Fruit fly (Drosophila melanogaster) whole organism, embryonic: ENCODE measurements around the gene CG32483.

ENCODE experiments used
- Adf1 ChIP-seq: fragments of 200-800 bp; sonication (Bioruptor generic); IDR thresholded peaks from 2 replicates; pipeline ENCODE4 v1.3.6; 2022; ENCODE audit warnings: missing biosample characterization, missing genetic modification characterization
- Atf-2 ChIP-seq: fragments of 200-800 bp; sonication (Bioruptor generic); optimal IDR thresholded peaks from 2 replicates; lab custom pipeline; 2016; ENCODE audit warnings: missing biosample characterization, missing genetic modification characterization
- Atf6 ChIP-seq: fragments of 200-800 bp; sonication (Bioruptor generic); IDR thresholded peaks from 2 replicates; pipeline ENCODE4 v1.3.6; 2022; ENCODE audit warnings: missing biosample characterization, missing genetic modification characterization
- CG10274 ChIP-seq: fragments of 200-800 bp; sonication (Bioruptor generic); optimal IDR thresholded peaks from 3 replicates; lab custom pipeline; 2017; ENCODE audit warnings: missing biosample characterization, mild to moderate bottlenecking, missing genetic modification characterization
- CG10321 ChIP-seq: fragments of 200-800 bp; sonication (Bioruptor generic); IDR thresholded peaks from 2 replicates; pipeline ENCODE4 v1.3.6; 2022; ENCODE audit warnings: missing biosample characterization, missing genetic modification characterization
- CG11456 ChIP-seq: fragments of 200-800 bp; sonication (Bioruptor generic); IDR thresholded peaks from 3 replicates; pipeline ENCODE4 v1.3.6; 2022; ENCODE audit warnings: missing biosample characterization, missing genetic modification characterization
- CG11504 ChIP-seq: fragments of 200-800 bp; sonication (Bioruptor generic); optimal IDR thresholded peaks from 3 replicates; lab custom pipeline; 2019; ENCODE audit warnings: missing biosample characterization, mild to moderate bottlenecking, missing genetic modification characterization, moderate library complexity
- CG12391 ChIP-seq: fragments of 200-800 bp; sonication (Bioruptor generic); optimal IDR thresholded peaks from 3 replicates; lab custom pipeline; 2018; ENCODE audit warnings: missing biosample characterization, mild to moderate bottlenecking, missing genetic modification characterization, moderate library complexity
- CG12769 ChIP-seq: fragments of 200-800 bp; sonication (Bioruptor generic); optimal IDR thresholded peaks from 2 replicates; lab custom pipeline; 2019; ENCODE audit warnings: missing biosample characterization, mild to moderate bottlenecking, missing genetic modification characterization, moderate library complexity
- CG13296 ChIP-seq: fragments of 200-800 bp; sonication (Bioruptor generic); optimal IDR thresholded peaks from 3 replicates; lab custom pipeline; 2018; ENCODE audit warnings: missing biosample characterization, mild to moderate bottlenecking, missing genetic modification characterization
- CG13775 ChIP-seq: fragments of 200-800 bp; sonication (Bioruptor generic); optimal IDR thresholded peaks from 3 replicates; lab custom pipeline; 2017; ENCODE audit warnings: missing biosample characterization, mild to moderate bottlenecking, missing genetic modification characterization
- CG14667 ChIP-seq: fragments of 200-800 bp; sonication (Bioruptor generic); IDR thresholded peaks from 2 replicates; pipeline ENCODE4 v1.3.6; 2022; ENCODE audit warnings: missing biosample characterization, missing genetic modification characterization
- CG15479 ChIP-seq: fragments of 200-800 bp; sonication (Bioruptor generic); optimal IDR thresholded peaks from 3 replicates; lab custom pipeline; 2019; ENCODE audit warnings: missing biosample characterization, mild to moderate bottlenecking, missing genetic modification characterization, moderate library complexity
- CG1647 ChIP-seq: fragments of 200-800 bp; sonication (Bioruptor generic); optimal IDR thresholded peaks from 3 replicates; lab custom pipeline; 2016; ENCODE audit warnings: missing biosample characterization, missing genetic modification characterization
- CG1832 ChIP-seq: fragments of 200-800 bp; sonication (Bioruptor generic); optimal IDR thresholded peaks from 2 replicates; lab custom pipeline; 2017; ENCODE audit warnings: missing biosample characterization, mild to moderate bottlenecking, missing genetic modification characterization, inconsistent platforms
- CG18619 ChIP-seq: fragments of 200-800 bp; sonication (Bioruptor generic); optimal IDR thresholded peaks from 3 replicates; lab custom pipeline; 2017; ENCODE audit warnings: missing biosample characterization, mild to moderate bottlenecking, missing genetic modification characterization
- CG2199 ChIP-seq: fragments of 200-800 bp; sonication (Bioruptor generic); IDR thresholded peaks from 3 replicates; pipeline ENCODE4 v1.3.6; 2022; ENCODE audit warnings: missing biosample characterization, missing genetic modification characterization
- CG34224 ChIP-seq: fragments of 200-800 bp; sonication (Bioruptor generic); IDR thresholded peaks from 3 replicates; pipeline ENCODE4 v1.3.6; 2022; ENCODE audit warnings: missing biosample characterization, missing genetic modification characterization; ENCODE audit not compliant: partially characterized antibody
- CG7357 ChIP-seq: fragments of 200-800 bp; sonication (Bioruptor generic); IDR thresholded peaks from 3 replicates; pipeline ENCODE4 v1.3.6; 2022; ENCODE audit warnings: missing biosample characterization, missing genetic modification characterization
- CG7963 ChIP-seq: fragments of 200-800 bp; sonication (Bioruptor generic); IDR thresholded peaks from 3 replicates; pipeline ENCODE4 v1.3.6; 2022; ENCODE audit warnings: missing biosample characterization, missing genetic modification characterization; ENCODE audit not compliant: partially characterized antibody
- CG9609 ChIP-seq: fragments of 200-800 bp; sonication (Bioruptor generic); optimal IDR thresholded peaks from 3 replicates; lab custom pipeline; 2016; ENCODE audit warnings: missing biosample characterization, missing genetic modification characterization
- CG9797 ChIP-seq: fragments of 200-800 bp; sonication (Bioruptor generic); optimal IDR thresholded peaks from 3 replicates; lab custom pipeline; 2018; ENCODE audit warnings: missing biosample characterization, mild to moderate bottlenecking, missing genetic modification characterization
- Dek ChIP-seq: fragments of 200-800 bp; sonication (Bioruptor generic); optimal IDR thresholded peaks from 3 replicates; lab custom pipeline; 2019; ENCODE audit warnings: missing biosample characterization, mild to moderate bottlenecking, missing genetic modification characterization, moderate library complexity
- Dip3 ChIP-seq: fragments of 200-800 bp; sonication (Bioruptor generic); optimal IDR thresholded peaks from 3 replicates; lab custom pipeline; 2016; ENCODE audit warnings: missing biosample characterization, missing genetic modification characterization
- Gug ChIP-seq: fragments of 200-800 bp; sonication (Bioruptor generic); IDR thresholded peaks from 4 replicates; pipeline ENCODE4 v1.3.6; 2022; ENCODE audit warnings: missing biosample characterization, missing genetic modification characterization
- Hr39 ChIP-seq: fragments of >200 bp; optimal IDR thresholded peaks from 2 replicates; lab custom pipeline; 2017
- Hr51 ChIP-seq, 2 experiments: fragments of 200-800 bp; sonication (Bioruptor generic); optimal IDR thresholded peaks; 2 replicates in 1 of 2; 3 replicates in 1 of 2; lab custom pipeline; 2016 to 2018; ENCODE audit warnings: missing biosample characterization in 2 of 2, missing genetic modification characterization in 2 of 2, mild to moderate bottlenecking in 1 of 2, moderate library complexity in 1 of 2
- Hr78 ChIP-seq, 2 experiments: fragments of 200-800 bp in 1 of 2; fragments of >200 bp in 1 of 2; sonication (Bioruptor generic) in 1 of 2; optimal IDR thresholded peaks; 2 replicates each; lab custom pipeline; 2017 to 2019; ENCODE audit warnings: missing biosample characterization in 2 of 2, missing genetic modification characterization in 2 of 2, mild to moderate bottlenecking in 1 of 2, moderate library complexity in 1 of 2
- MESR4 ChIP-seq: fragments of 200-800 bp; sonication (Bioruptor generic); optimal IDR thresholded peaks from 2 replicates; lab custom pipeline; 2018; ENCODE audit warnings: missing biosample characterization, mild to moderate bottlenecking, missing genetic modification characterization, moderate library complexity
- Neu2 ChIP-seq: fragments of 200-800 bp; sonication (Bioruptor generic); optimal IDR thresholded peaks from 3 replicates; lab custom pipeline; 2016; ENCODE audit warnings: missing biosample characterization, missing genetic modification characterization, borderline replicate concordance
- Ptx1 ChIP-seq: fragments of 200-800 bp; sonication (Bioruptor generic); IDR thresholded peaks from 2 replicates; pipeline ENCODE4 v1.3.6; 2022; ENCODE audit warnings: missing biosample characterization, missing genetic modification characterization
- cg ChIP-seq: fragments of 200-800 bp; sonication (Bioruptor generic); optimal IDR thresholded peaks from 3 replicates; lab custom pipeline; 2019; ENCODE audit warnings: missing biosample characterization, mild to moderate bottlenecking, missing genetic modification characterization, moderate library complexity
- dan ChIP-seq: fragments of 200-800 bp; sonication (Bioruptor generic); IDR thresholded peaks from 2 replicates; pipeline ENCODE4 v1.3.6; 2022; ENCODE audit warnings: missing biosample characterization, missing genetic modification characterization
- danr ChIP-seq: fragments of 200-800 bp; sonication (Bioruptor generic); IDR thresholded peaks from 2 replicates; pipeline ENCODE4 v1.3.6; 2022; ENCODE audit warnings: missing biosample characterization, missing genetic modification characterization
- gem ChIP-seq: fragments of 200-800 bp; sonication (Bioruptor generic); optimal IDR thresholded peaks from 2 replicates; lab custom pipeline; 2019; ENCODE audit warnings: missing biosample characterization, mild to moderate bottlenecking, missing genetic modification characterization, moderate library complexity
- h ChIP-seq: fragments of >200 bp; optimal IDR thresholded peaks from 2 replicates; lab custom pipeline; 2017
- hkb ChIP-seq, 2 experiments: fragments of 200-800 bp in 1 of 2; fragments of >200 bp in 1 of 2; sonication (Bioruptor generic) in 1 of 2; IDR thresholded peaks in 1 of 2; optimal IDR thresholded peaks in 1 of 2; 2 replicates each; pipeline versions ENCODE4 v1.3.6 to Lab custom; 2017 to 2022; ENCODE audit warnings: missing biosample characterization in 1 of 2, missing genetic modification characterization in 1 of 2
- knrl ChIP-seq: fragments of 200-800 bp; sonication (Bioruptor generic); IDR thresholded peaks from 3 replicates; pipeline ENCODE4 v1.3.6; 2022; ENCODE audit warnings: missing biosample characterization, missing genetic modification characterization; ENCODE audit not compliant: partially characterized antibody
- lola ChIP-seq, 3 experiments: fragments of >200 bp in 2 of 3; fragments of 200-800 bp in 1 of 3; sonication (Bioruptor generic) in 1 of 3; optimal IDR thresholded peaks; 2 replicates each; lab custom pipeline; 2017 to 2019; ENCODE audit warnings: missing biosample characterization in 3 of 3, missing genetic modification characterization in 3 of 3, mild to moderate bottlenecking in 1 of 3, moderate library complexity in 1 of 3
- maf-S ChIP-seq: fragments of 200-800 bp; sonication (Bioruptor generic); optimal IDR thresholded peaks from 2 replicates; lab custom pipeline; 2016; ENCODE audit warnings: missing biosample characterization, missing genetic modification characterization
- org-1 ChIP-seq: fragments of 200-800 bp; sonication (Bioruptor generic); optimal IDR thresholded peaks from 2 replicates; lab custom pipeline; 2017; ENCODE audit warnings: missing biosample characterization, missing genetic modification characterization
- p53 ChIP-seq: fragments of 200-800 bp; sonication (Bioruptor generic); optimal IDR thresholded peaks from 2 replicates; lab custom pipeline; 2016; ENCODE audit warnings: missing biosample characterization, missing genetic modification characterization
- phol ChIP-seq: fragments of 200-800 bp; sonication (Bioruptor generic); optimal IDR thresholded peaks from 3 replicates; lab custom pipeline; 2018; ENCODE audit warnings: missing biosample characterization, mild to moderate bottlenecking, missing genetic modification characterization, moderate library complexity
- repo ChIP-seq: fragments of 200-800 bp; sonication (Bioruptor generic); optimal IDR thresholded peaks from 2 replicates; lab custom pipeline; 2016; ENCODE audit warnings: missing biosample characterization, missing genetic modification characterization
- salm ChIP-seq: fragments of 200-800 bp; sonication (Bioruptor generic); optimal IDR thresholded peaks from 2 replicates; lab custom pipeline; 2018; ENCODE audit warnings: missing biosample characterization, mild to moderate bottlenecking, missing genetic modification characterization
- sob ChIP-seq: fragments of 200-800 bp; sonication (Bioruptor generic); IDR thresholded peaks from 2 replicates; pipeline ENCODE4 v1.3.6; 2022; ENCODE audit warnings: missing biosample characterization, missing genetic modification characterization
- usp ChIP-seq: fragments of >200 bp; optimal IDR thresholded peaks from 2 replicates; lab custom pipeline; 2017; ENCODE audit warnings: missing biosample characterization, missing genetic modification characterization
- wek ChIP-seq: fragments of 200-800 bp; sonication (Bioruptor generic); optimal IDR thresholded peaks from 3 replicates; lab custom pipeline; 2018; ENCODE audit warnings: missing biosample characterization, mild to moderate bottlenecking, missing genetic modification characterization, moderate library complexity

The CG32483 gene

DNA sequence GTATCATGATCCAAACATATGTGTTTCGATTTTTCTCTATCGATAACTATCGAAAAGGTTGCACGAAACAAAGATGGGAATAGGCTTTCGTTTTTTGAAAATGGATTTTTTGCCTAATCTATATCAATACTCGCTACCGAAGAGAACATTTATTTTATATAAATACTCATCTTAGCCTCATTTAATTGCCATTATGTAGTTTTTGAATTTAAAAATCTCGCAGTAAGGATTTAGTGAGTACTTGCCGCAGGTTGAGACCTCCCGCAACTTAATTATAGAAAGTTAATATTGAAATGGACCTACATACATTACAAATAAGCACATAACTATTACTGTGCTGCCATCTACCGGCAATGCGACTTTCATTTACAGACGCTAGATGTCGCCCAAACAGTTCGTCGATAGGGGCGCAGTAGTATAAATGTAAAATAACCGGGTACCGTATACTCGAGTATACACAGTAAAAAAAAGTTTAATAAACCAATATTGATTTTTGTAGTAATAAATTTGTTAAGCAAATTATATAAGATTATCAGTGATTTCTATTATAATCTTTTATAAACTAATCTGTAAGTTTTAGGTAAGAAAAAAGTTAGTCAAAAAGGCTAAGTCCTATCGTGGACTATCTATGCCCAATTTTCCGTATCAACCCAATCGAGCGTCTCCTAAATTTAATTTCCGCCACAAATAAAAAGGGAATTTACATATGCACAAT, 22.1 kb upstream of the CG32483 start, which contains the start of gene CG13896 (continued):
- no peak for TF ChIP-seq usp (GFP tag; lab: Kevin White, UChicago)
- peak; percentile 91 for TF ChIP-seq Gug
- TF ChIP-seq CG10321 (GFP tag; lab: Robert Waterston, UW): no peak
- peak; percentile 68; the same call in 1 of the 2 replicates for TF ChIP-seq dan (GFP tag; lab: Robert Waterston, UW)
- TF ChIP-seq p53: peak; percentile 84
- TF ChIP-seq salm (tag; lab: Kevin White, UChicago): peak; percentile 26
- peak; percentile 91 for TF ChIP-seq maf-S
- TF ChIP-seq CG13775 (GFP tag; lab: Kevin White, UChicago): peak; percentile 74
- TF ChIP-seq org-1 (GFP tag; lab: Kevin White, UChicago): peak; percentile 56
- peak; percentile 98 for TF ChIP-seq CG11456
- TF ChIP-seq CG9609 (GFP tag; lab: Kevin White, UChicago): peak; percentile 87
- TF ChIP-seq cg (GFP tag; lab: Kevin White, UChicago): no peak
- TF ChIP-seq CG9797 (GFP tag; lab: Kevin White, UChicago): peak; percentile 21
- peak; percentile 53 for TF ChIP-seq CG10274 (GFP tag; lab: Kevin White, UChicago)
- TF ChIP-seq CG1647 (GFP tag; lab: Kevin White, UChicago): peak; percentile 91
- peak; percentile 88 for TF ChIP-seq Atf-2
- peak; percentile 75 for TF ChIP-seq repo
- TF ChIP-seq Ptx1 (GFP tag; lab: Robert Waterston, UW): peak; percentile 91
- TF ChIP-seq MESR4 (GFP tag; lab: Kevin White, UChicago): no peak
- TF ChIP-seq CG11504 (tag; lab: Kevin White, UChicago): peak; percentile 84
- TF ChIP-seq CG7357 (GFP tag; lab: Robert Waterston, UW): peak; percentile 68; the same call in 2 of the 3 replicates
- peak in 1 of 3 experiments; percentile 49 for TF ChIP-seq lola (GFP tag; optimal IDR thresholded peaks at IDR 0.05; lab: Kevin White, UChicago)
- TF ChIP-seq Atf6 (GFP tag; lab: Robert Waterston, UW): peak; percentile 66
- no peak for TF ChIP-seq h (lab: Kevin White, UChicago)
- TF ChIP-seq CG1832 (GFP tag; lab: Kevin White, UChicago): no peak
- TF ChIP-seq CG7963 (GFP tag; lab: Robert Waterston, UW): no peak
- TF ChIP-seq Adf1: peak; percentile 58
- peak; percentile 54 for TF ChIP-seq hkb (optimal IDR thresholded peaks at IDR 0.05; lab: Kevin White, UChicago)
- TF ChIP-seq hkb (GFP tag; IDR thresholded peaks at IDR 0.05; lab: Robert Waterston, UW): peak; percentile 69
- TF ChIP-seq Hr78 (GFP tag; optimal IDR thresholded peaks at IDR 0.05; lab: Kevin White, UChicago): peak in 1 of 2 experiments; percentile 25
- TF ChIP-seq CG12391 (tag; lab: Kevin White, UChicago): peak; percentile 82
- TF ChIP-seq phol (tag; lab: Kevin White, UChicago): peak; percentile 76
- peak; percentile 87 for TF ChIP-seq sob (GFP tag; lab: Robert Waterston, UW)
- TF ChIP-seq wek (GFP tag; lab: Kevin White, UChicago): peak; percentile 64
- peak; percentile 82 for TF ChIP-seq Dip3 (GFP tag; lab: Kevin White, UChicago)
- peak; percentile 80 for TF ChIP-seq CG18619 (GFP tag; lab: Kevin White, UChicago)
- peak; percentile 74 for TF ChIP-seq knrl (GFP tag; lab: Robert Waterston, UW)
- no peak for TF ChIP-seq Hr39 (lab: Kevin White, UChicago)
- peak; percentile 46; the same call in 1 of the 3 replicates for TF ChIP-seq CG34224
- peak; percentile 97 for TF ChIP-seq CG2199 (GFP tag; lab: Robert Waterston, UW)
- TF ChIP-seq CG14667: peak; percentile 90
- TF ChIP-seq CG12769 (tag; lab: Kevin White, UChicago): peak; percentile 88
- TF ChIP-seq Dek (tag; lab: Kevin White, UChicago): peak; percentile 89
- peak; percentile 41 for TF ChIP-seq Neu2
- peak; percentile 62; the same call in 1 of the 2 replicates for TF ChIP-seq danr (GFP tag; lab: Robert Waterston, UW)
- peak; percentile 84 for TF ChIP-seq gem (tag; lab: Kevin White, UChicago)
- peak; percentile 84 to 87 for TF ChIP-seq Hr51 (GFP tag; optimal IDR thresholded peaks at IDR 0.05; lab: Kevin White, UChicago)
- no peak for TF ChIP-seq CG15479
- peak; percentile 63 for TF ChIP-seq CG13296
